Fruit fly (Drosophila melanogaster): Measurements from ENCODE around the gene CG7251.
A peak's percentile ranks its signal among the peaks of the same experiment; 100 is the strongest.

CG7251 gene

dm6 chr2L:5547288-5547777 lies 40.9 kb downstream of the CG7251 start (continued):
- TF ChIP-seq Dll (GFP tag; IDR thresholded peaks at IDR 0.05; ENCODE audit: partially characterized antibody) (0 out of 4 replicates have a peak, but pooled peaks have one; percentile 37), HLH4C (GFP tag; IDR thresholded peaks at IDR 0.05; ENCODE audit: partially characterized antibody) (no peak), CG32532 (GFP tag; IDR thresholded peaks at IDR 0.05) (no peak), Deaf1 (tag; optimal IDR thresholded peaks at IDR 0.05) (no peak), CG15269 (tag; optimal IDR thresholded peaks at IDR 0.05) (no peak), CG18619 (GFP tag; optimal IDR thresholded peaks at IDR 0.05) (no peak), Adf1 (GFP tag; IDR thresholded peaks at IDR 0.05) (no peak), CG1832 (GFP tag; optimal IDR thresholded peaks at IDR 0.05) (no peak), fd3F (GFP tag; optimal IDR thresholded peaks at IDR 0.05) (no peak), CG12071 (GFP tag; optimal IDR thresholded peaks at IDR 0.05) (peak; percentile 16), Rfx (GFP tag; IDR thresholded peaks at IDR 0.05) (no peak), CG15073 (GFP tag; optimal IDR thresholded peaks at IDR 0.05) (no peak), CTCF (GFP tag; optimal IDR thresholded peaks at IDR 0.05) (peak; percentile 2), Lim3 (GFP tag; IDR thresholded peaks at IDR 0.05) (no peak), hb (GFP tag; IDR thresholded peaks at IDR 0.05; ENCODE audit: partially characterized antibody) (no peak), crp (GFP tag; optimal IDR thresholded peaks at IDR 0.05) (peak in 1 of 2 experiments; percentile 20), tio (GFP tag; optimal IDR thresholded peaks at IDR 0.05) (no peak), CG3995 (GFP tag; optimal IDR thresholded peaks at IDR 0.05) (no peak), CG3065 (GFP tag; optimal IDR thresholded peaks at IDR 0.05) (no peak), CG4730 (GFP tag; IDR thresholded peaks at IDR 0.05) (no peak), salm (tag; optimal IDR thresholded peaks at IDR 0.05) (peak; percentile 30), trh (GFP tag; optimal IDR thresholded peaks at IDR 0.05) (no peak), CG1024 (GFP tag; IDR thresholded peaks at IDR 0.05) (no peak), sc (optimal IDR thresholded peaks at IDR 0.05) (no peak), sc (GFP tag; optimal IDR thresholded peaks at IDR 0.05) (no peak), CG8765 (GFP tag; IDR thresholded peaks at IDR 0.05) (no peak), her (GFP tag; optimal IDR thresholded peaks at IDR 0.05) (no peak), Hand (GFP tag; optimal IDR thresholded peaks at IDR 0.05) (no peak), NfI (GFP tag; optimal IDR thresholded peaks at IDR 0.05) (no peak), CG10543 (GFP tag; optimal IDR thresholded peaks at IDR 0.05) (peak; percentile 51), pros (GFP tag; optimal IDR thresholded peaks at IDR 0.05) (no peak), Dref (GFP tag; IDR thresholded peaks at IDR 0.05) (no peak), CG6683 (GFP tag; optimal IDR thresholded peaks at IDR 0.05) (no peak), CG17802 (tag; optimal IDR thresholded peaks at IDR 0.05) (no peak), Fer1 (GFP tag; optimal IDR thresholded peaks at IDR 0.05) (no peak), grn (GFP tag; optimal IDR thresholded peaks at IDR 0.05) (peak; percentile 93), mirr (GFP tag; optimal IDR thresholded peaks at IDR 0.05) (peak; percentile 65), mld (GFP tag; IDR thresholded peaks at IDR 0.05; ENCODE audit: partially characterized antibody) (0 out of 3 replicates have a peak, but pooled peaks have one; percentile 2), bsh (GFP tag; optimal IDR thresholded peaks at IDR 0.05) (no peak), CG15696 (tag; optimal IDR thresholded peaks at IDR 0.05) (no peak), ci (GFP tag; IDR thresholded peaks at IDR 0.05) (peak; percentile 43; the same call in 1 of the 3 replicates), lab (GFP tag; optimal IDR thresholded peaks at IDR 0.05) (peak; percentile 47), Neu2 (GFP tag; optimal IDR thresholded peaks at IDR 0.05; ENCODE audit: borderline replicate concordance) (no peak), stc (GFP tag; IDR thresholded peaks at IDR 0.05) (no peak), Blimp-1 (GFP tag; optimal IDR thresholded peaks at IDR 0.05) (no peak), CG2120 (GFP tag; optimal IDR thresholded peaks at IDR 0.05) (no peak), Oli (tag; optimal IDR thresholded peaks at IDR 0.05) (no peak), CG18764 (GFP tag; optimal IDR thresholded peaks at IDR 0.05) (no peak), lov (optimal IDR thresholded peaks at IDR 0.05) (no peak), lov (GFP tag; IDR thresholded peaks at IDR 0.05) (peak; percentile 23; the same call in 1 of the 3 replicates), Ssrp (tag; optimal IDR thresholded peaks at IDR 0.05) (no peak)
